Worm (Caenorhabditis elegans): Measurements from ENCODE around the gene pgl-2.

DNA sequence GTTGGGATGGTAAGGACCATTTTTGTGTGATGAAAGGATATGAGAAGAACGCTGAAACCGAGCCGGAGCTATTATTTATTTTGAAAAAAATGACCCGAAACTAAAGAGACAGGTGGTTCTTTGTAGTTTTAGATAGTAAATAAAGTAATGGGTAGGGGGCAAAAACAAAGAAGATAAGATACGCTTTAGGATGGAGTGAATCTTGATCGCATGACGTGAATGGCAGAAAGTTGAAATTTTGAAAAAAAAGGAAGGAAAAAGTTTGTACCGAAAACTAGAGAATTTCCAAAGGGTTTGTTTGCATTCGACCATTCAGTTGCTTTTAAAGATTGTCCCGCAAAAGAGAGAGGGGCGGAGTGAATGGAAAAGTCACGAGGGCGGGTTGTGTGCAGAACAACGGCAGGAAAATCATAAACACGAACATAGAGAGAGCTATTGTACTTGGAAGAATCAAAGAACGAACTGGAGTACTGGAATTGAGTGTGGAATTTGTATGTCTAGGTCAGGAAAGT lies 21.3 kb downstream of the pgl-2 start, which contains the start of gene F22B7.9:
- TF ChIP-seq med-1 (GFP tag; optimal IDR thresholded peaks at IDR 0.05; ENCODE audit: insufficient read depth) (no peak), ztf-29 (GFP tag; IDR thresholded peaks at IDR 0.05) (no peak), T22C8.4 (GFP tag; IDR thresholded peaks at IDR 0.05) (no peak), tab-1 (GFP tag; IDR thresholded peaks at IDR 0.05) (no peak), ztf-23 (GFP tag; IDR thresholded peaks at IDR 0.05) (no peak)
